Fruit fly (Drosophila melanogaster) whole organism, embryonic: ENCODE data around the gene CG1463.

Experiments used
- ATbp ChIP-seq: fragments of 200-800 bp; sonication (Bioruptor generic); optimal IDR thresholded peaks from 2 replicates; lab custom pipeline; 2017; ENCODE audit warnings: missing biosample characterization, mild to moderate bottlenecking, missing genetic modification characterization, missing genetic modification reagents
- CG14965 ChIP-seq: fragments of 200-800 bp; sonication (Bioruptor generic); optimal IDR thresholded peaks from 2 replicates; lab custom pipeline; 2016; ENCODE audit warnings: missing biosample characterization, missing genetic modification characterization, borderline replicate concordance
- CG15601 ChIP-seq: fragments of 200-800 bp; sonication (Bioruptor generic); optimal IDR thresholded peaks from 3 replicates; lab custom pipeline; 2019; ENCODE audit warnings: missing biosample characterization, mild to moderate bottlenecking, missing genetic modification characterization, moderate library complexity
- CG17385 ChIP-seq: fragments of 200-800 bp; sonication (Bioruptor generic); optimal IDR thresholded peaks from 3 replicates; lab custom pipeline; 2018; ENCODE audit warnings: missing biosample characterization, mild to moderate bottlenecking, missing genetic modification characterization
- CG17912 ChIP-seq: fragments of 200-800 bp; sonication (Bioruptor generic); optimal IDR thresholded peaks from 2 replicates; lab custom pipeline; 2018; ENCODE audit warnings: missing biosample characterization, mild to moderate bottlenecking, missing genetic modification characterization
- CG3065 ChIP-seq: fragments of 200-800 bp; sonication (Bioruptor generic); optimal IDR thresholded peaks from 2 replicates; lab custom pipeline; 2016; ENCODE audit warnings: missing biosample characterization, missing genetic modification characterization
- CG3163 ChIP-seq: fragments of 200-800 bp; sonication (Bioruptor generic); optimal IDR thresholded peaks from 3 replicates; lab custom pipeline; 2016; ENCODE audit warnings: missing biosample characterization, missing genetic modification characterization
- CG3281 ChIP-seq: fragments of 200-800 bp; sonication (Bioruptor generic); optimal IDR thresholded peaks from 3 replicates; lab custom pipeline; 2017; ENCODE audit warnings: missing biosample characterization, mild to moderate bottlenecking, missing genetic modification characterization
- CG33557 ChIP-seq: fragments of 200-800 bp; sonication (Bioruptor generic); optimal IDR thresholded peaks from 2 replicates; lab custom pipeline; 2019; ENCODE audit warnings: missing biosample characterization, mild to moderate bottlenecking, missing genetic modification characterization, moderate library complexity
- CG4360 ChIP-seq: fragments of 200-800 bp; sonication (Bioruptor generic); IDR thresholded peaks from 2 replicates; pipeline ENCODE4 v1.3.6; 2022; ENCODE audit warnings: missing biosample characterization, missing genetic modification characterization
- CG4707 ChIP-seq: fragments of 200-800 bp; sonication (Bioruptor generic); optimal IDR thresholded peaks from 2 replicates; lab custom pipeline; 2018; ENCODE audit warnings: missing biosample characterization, mild to moderate bottlenecking, missing genetic modification characterization, moderate library complexity
- CG8765 ChIP-seq: fragments of 200-800 bp; sonication (Bioruptor generic); IDR thresholded peaks from 2 replicates; pipeline ENCODE4 v1.3.6; 2022; ENCODE audit warnings: missing biosample characterization, missing genetic modification characterization
- CkIIα-i1 ChIP-seq: fragments of 200-800 bp; sonication (Bioruptor generic); IDR thresholded peaks from 2 replicates; pipeline ENCODE4 v1.3.6; 2022; ENCODE audit warnings: missing biosample characterization, missing genetic modification characterization
- E2f1 ChIP-seq: fragments of 200-800 bp; sonication (Bioruptor generic); IDR thresholded peaks from 2 replicates; pipeline ENCODE4 v1.3.6; 2022; ENCODE audit warnings: missing biosample characterization, missing genetic modification characterization
- Fer3 ChIP-seq: fragments of 200-800 bp; sonication (Bioruptor generic); optimal IDR thresholded peaks from 2 replicates; lab custom pipeline; 2018; ENCODE audit warnings: missing biosample characterization, mild to moderate bottlenecking, missing genetic modification characterization, moderate library complexity
- HHEX ChIP-seq: fragments of 200-800 bp; sonication (Bioruptor generic); optimal IDR thresholded peaks from 3 replicates; lab custom pipeline; 2017; ENCODE audit warnings: missing biosample characterization, mild to moderate bottlenecking, missing genetic modification characterization, missing genetic modification reagents
- HLH54F ChIP-seq: fragments of 200-800 bp; sonication (Bioruptor generic); optimal IDR thresholded peaks from 3 replicates; lab custom pipeline; 2016; ENCODE audit warnings: missing biosample characterization, missing genetic modification characterization
- HmgD ChIP-seq: fragments of 200-800 bp; sonication (Bioruptor generic); optimal IDR thresholded peaks from 3 replicates; lab custom pipeline; 2016; ENCODE audit warnings: missing biosample characterization, missing genetic modification characterization
- Kr ChIP-seq: fragments of 200-800 bp; sonication (Bioruptor generic); optimal IDR thresholded peaks from 2 replicates; lab custom pipeline; 2017; ENCODE audit warnings: missing biosample characterization, mild to moderate bottlenecking, missing genetic modification characterization
- MBD-R2 ChIP-seq: fragments of 200-800 bp; sonication (Bioruptor generic); IDR thresholded peaks from 2 replicates; pipeline ENCODE4 v1.3.6; 2022; ENCODE audit warnings: missing biosample characterization, missing genetic modification characterization
- Max ChIP-seq: fragments of 200-800 bp; sonication (Bioruptor generic); optimal IDR thresholded peaks from 2 replicates; lab custom pipeline; 2016; ENCODE audit warnings: missing biosample characterization, mild to moderate bottlenecking, missing genetic modification characterization
- Nf-YC ChIP-seq: fragments of 200-800 bp; optimal IDR thresholded peaks from 3 replicates; lab custom pipeline; 2019; ENCODE audit warnings: missing biosample characterization, mild to moderate bottlenecking, missing genetic modification characterization, moderate library complexity
- Oaz ChIP-seq: fragments of 200-800 bp; sonication (Bioruptor generic); IDR thresholded peaks from 2 replicates; pipeline ENCODE4 v1.3.6; 2022; ENCODE audit warnings: missing biosample characterization, missing genetic modification characterization
- abd-A ChIP-seq: fragments of 200-800 bp; sonication (Bioruptor generic); optimal IDR thresholded peaks from 3 replicates; lab custom pipeline; 2019; ENCODE audit warnings: missing biosample characterization, mild to moderate bottlenecking, missing genetic modification characterization, moderate library complexity
- amos ChIP-seq: fragments of 200-800 bp; sonication (Bioruptor generic); IDR thresholded peaks from 2 replicates; pipeline ENCODE4 v1.3.6; 2022; ENCODE audit warnings: missing biosample characterization, missing genetic modification characterization; ENCODE audit not compliant: partially characterized antibody
- ara ChIP-seq: fragments of 200-800 bp; sonication (Bioruptor generic); IDR thresholded peaks from 2 replicates; pipeline ENCODE4 v1.3.6; 2022; ENCODE audit warnings: missing biosample characterization, missing genetic modification characterization
- ato ChIP-seq: fragments of 200-800 bp; sonication (Bioruptor generic); IDR thresholded peaks from 2 replicates; pipeline ENCODE4 v1.3.6; 2022; ENCODE audit warnings: missing biosample characterization, missing genetic modification characterization; ENCODE audit not compliant: partially characterized antibody
- corto ChIP-seq: fragments of 200-800 bp; sonication (Bioruptor generic); optimal IDR thresholded peaks from 2 replicates; lab custom pipeline; 2016; ENCODE audit warnings: missing biosample characterization, mild to moderate bottlenecking, missing genetic modification characterization, moderate library complexity
- disco-r ChIP-seq: fragments of 200-800 bp; sonication (Bioruptor generic); optimal IDR thresholded peaks from 2 replicates; lab custom pipeline; 2016; ENCODE audit warnings: missing biosample characterization, missing genetic modification characterization
- dm ChIP-seq: fragments of 200-800 bp; sonication (Bioruptor generic); optimal IDR thresholded peaks from 3 replicates; lab custom pipeline; 2016; ENCODE audit warnings: missing biosample characterization, missing genetic modification characterization
- eve ChIP-seq, 2 experiments: fragments of >200 bp; optimal IDR thresholded peaks; 2 replicates each; lab custom pipeline; 2017; ENCODE audit warnings: missing biosample characterization in 2 of 2, missing genetic modification characterization in 2 of 2
- hb ChIP-seq: fragments of 200-800 bp; sonication (Bioruptor generic); IDR thresholded peaks from 3 replicates; pipeline ENCODE4 v1.3.6; 2022; ENCODE audit warnings: missing biosample characterization, missing genetic modification characterization; ENCODE audit not compliant: partially characterized antibody
- her ChIP-seq: fragments of 200-800 bp; sonication (Bioruptor generic); optimal IDR thresholded peaks from 2 replicates; lab custom pipeline; 2016; ENCODE audit warnings: missing biosample characterization, missing genetic modification characterization
- insv ChIP-seq, 2 experiments: fragments of 200-800 bp; sonication (Bioruptor generic); optimal IDR thresholded peaks; 3 replicates each; lab custom pipeline; 2016 to 2018; ENCODE audit warnings: missing biosample characterization in 2 of 2, missing genetic modification characterization in 2 of 2
- kay ChIP-seq: fragments of 200-800 bp; sonication (Bioruptor generic); optimal IDR thresholded peaks from 2 replicates; lab custom pipeline; 2016; ENCODE audit warnings: missing biosample characterization, missing genetic modification characterization
- lbe ChIP-seq: fragments of 200-800 bp; sonication (Bioruptor generic); optimal IDR thresholded peaks from 2 replicates; lab custom pipeline; 2016; ENCODE audit warnings: missing biosample characterization, mild to moderate bottlenecking, missing genetic modification characterization
- lola ChIP-seq, 3 experiments: fragments of >200 bp in 2 of 3; fragments of 200-800 bp in 1 of 3; sonication (Bioruptor generic) in 1 of 3; optimal IDR thresholded peaks; 2 replicates each; lab custom pipeline; 2017 to 2019; ENCODE audit warnings: missing biosample characterization in 3 of 3, missing genetic modification characterization in 3 of 3, mild to moderate bottlenecking in 1 of 3, moderate library complexity in 1 of 3
- lov ChIP-seq, 2 experiments: fragments of 200-800 bp in 1 of 2; fragments of >200 bp in 1 of 2; sonication (Bioruptor generic) in 1 of 2; IDR thresholded peaks in 1 of 2; optimal IDR thresholded peaks in 1 of 2; 2 replicates in 1 of 2; 3 replicates in 1 of 2; pipeline versions ENCODE4 v1.3.6 to Lab custom; 2017 to 2022; ENCODE audit warnings: missing biosample characterization in 1 of 2, missing genetic modification characterization in 1 of 2
- nerfin-1 ChIP-seq: fragments of 200-800 bp; sonication (Bioruptor generic); optimal IDR thresholded peaks from 3 replicates; lab custom pipeline; 2019; ENCODE audit warnings: missing biosample characterization, mild to moderate bottlenecking, missing genetic modification characterization, moderate library complexity
- nom ChIP-seq: fragments of 200-800 bp; sonication (Bioruptor generic); optimal IDR thresholded peaks from 2 replicates; lab custom pipeline; 2017; ENCODE audit warnings: missing biosample characterization, missing genetic modification characterization, mild to moderate bottlenecking, moderate library complexity, missing genetic modification reagents
- prd ChIP-seq, 3 experiments: fragments of >200 bp in 2 of 3; fragments of 200-800 bp in 1 of 3; sonication (Bioruptor generic) in 1 of 3; optimal IDR thresholded peaks in 2 of 3; IDR thresholded peaks in 1 of 3; 2 replicates in 2 of 3; 3 replicates in 1 of 3; pipeline versions ENCODE4 v1.3.6 to Lab custom; 2017 to 2022; ENCODE audit warnings: missing biosample characterization in 1 of 3, missing genetic modification characterization in 1 of 3
- pzg ChIP-seq: fragments of 200-800 bp; sonication (Bioruptor generic); optimal IDR thresholded peaks from 3 replicates; lab custom pipeline; 2018; ENCODE audit warnings: missing biosample characterization, mild to moderate bottlenecking, missing genetic modification characterization, moderate library complexity
- schlank ChIP-seq: fragments of 200-800 bp; sonication (Bioruptor generic); optimal IDR thresholded peaks from 2 replicates; lab custom pipeline; 2018; ENCODE audit warnings: missing biosample characterization, mild to moderate bottlenecking, missing genetic modification characterization
- sisA ChIP-seq: fragments of 200-800 bp; sonication (Bioruptor generic); IDR thresholded peaks from 2 replicates; pipeline ENCODE4 v1.3.6; 2022; ENCODE audit warnings: missing biosample characterization, missing genetic modification characterization
- vvl ChIP-seq: fragments of 200-800 bp; sonication (Bioruptor generic); IDR thresholded peaks from 2 replicates; pipeline ENCODE4 v1.3.6; 2022; ENCODE audit warnings: missing biosample characterization, missing genetic modification characterization

Gene CG1463

DNA sequence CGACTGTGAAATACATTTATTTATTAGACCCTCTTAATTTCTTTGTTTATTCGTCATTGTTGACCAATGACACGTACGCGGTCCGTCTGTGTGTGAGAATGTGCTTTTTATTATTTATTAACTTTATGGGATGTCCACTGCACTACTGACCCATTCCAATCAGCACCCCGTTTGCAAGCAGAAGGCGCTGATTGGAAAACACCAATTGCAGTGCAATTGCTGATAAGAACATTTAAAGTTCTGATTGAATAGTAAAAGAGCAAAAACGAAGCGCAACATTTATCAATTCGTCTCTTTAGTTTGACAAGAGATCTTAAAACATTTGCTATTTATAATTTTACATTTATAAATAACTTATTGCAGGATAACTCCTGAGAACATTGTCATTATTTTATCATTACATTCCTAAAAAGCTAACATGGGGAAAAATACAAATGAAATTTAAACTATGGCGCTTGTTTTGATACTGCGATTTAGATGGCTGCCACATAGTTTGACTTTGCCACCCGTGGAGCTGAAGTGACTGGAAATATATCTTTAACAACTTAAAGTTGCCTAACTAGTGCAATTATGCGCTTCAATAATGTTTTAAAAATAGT lies 47.0 kb upstream of the CG1463 start:
- TF ChIP-seq nom = peak; percentile 32
- TF ChIP-seq insv (GFP tag; optimal IDR thresholded peaks at IDR 0.05; lab: Kevin White, UChicago) = peak; percentile 87 to 98
- TF ChIP-seq eve (GFP tag; optimal IDR thresholded peaks at IDR 0.05; lab: Kevin White, UChicago) = peak in 1 of 2 experiments; percentile 42
- no peak for TF ChIP-seq lbe (GFP tag; lab: Kevin White, UChicago)
- TF ChIP-seq Fer3 (tag; lab: Kevin White, UChicago) = peak; percentile 14
- peak; percentile 10 for TF ChIP-seq ATbp (GFP tag; lab: Kevin White, UChicago)
- no peak for TF ChIP-seq CG14965 (GFP tag; lab: Kevin White, UChicago)
- no peak for TF ChIP-seq Max
- 0 out of 2 replicates have a peak, but pooled peaks have one; percentile 8 for TF ChIP-seq sisA (GFP tag; lab: Robert Waterston, UW)

DNA sequence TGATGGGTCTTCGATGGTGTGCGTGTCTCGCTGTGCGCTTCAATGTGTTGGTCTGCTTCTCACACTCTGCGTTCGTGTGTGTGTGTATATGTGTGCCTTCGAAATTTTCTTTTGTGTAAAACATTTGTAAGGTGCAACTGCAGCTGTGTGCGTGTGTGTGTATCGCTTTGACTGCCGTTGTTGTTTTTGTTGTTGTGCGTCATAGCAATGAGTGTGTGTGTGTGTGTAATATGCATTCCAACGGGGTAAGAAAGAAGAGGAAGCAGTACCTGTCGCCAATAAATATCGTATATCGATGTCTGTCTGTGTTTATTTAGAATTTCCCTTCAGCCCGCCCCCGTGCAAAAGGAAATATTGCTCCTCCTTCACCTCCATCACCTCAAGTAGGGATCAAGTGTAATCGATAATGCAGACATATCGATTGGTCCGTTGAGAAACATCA lies 42.8 kb upstream of the CG1463 start:
- TF ChIP-seq lola (GFP tag; optimal IDR thresholded peaks at IDR 0.05; lab: Kevin White, UChicago) = peak in 1 of 3 experiments; percentile 62
- TF ChIP-seq CG14965 (GFP tag; lab: Kevin White, UChicago) = no peak
- TF ChIP-seq hb (GFP tag; lab: Robert Waterston, UW) = no peak
- no peak for TF ChIP-seq disco-r (GFP tag; lab: Kevin White, UChicago)
- no peak for TF ChIP-seq vvl (GFP tag; lab: Robert Waterston, UW)
- TF ChIP-seq CG3065 (GFP tag; lab: Kevin White, UChicago) = no peak
- peak; percentile 15 for TF ChIP-seq HHEX (GFP tag; lab: Kevin White, UChicago)
- TF ChIP-seq her (GFP tag; lab: Kevin White, UChicago) = peak; percentile 14
- TF ChIP-seq CG17912 (GFP tag; lab: Kevin White, UChicago) = peak; percentile 60
- peak; percentile 17 for TF ChIP-seq lbe (GFP tag; lab: Kevin White, UChicago)
- TF ChIP-seq HmgD (GFP tag; lab: Kevin White, UChicago) = peak; percentile 61
- peak; percentile 37; the same call in 1 of the 2 replicates for TF ChIP-seq amos (GFP tag; lab: Robert Waterston, UW)
- TF ChIP-seq MBD-R2 (GFP tag; lab: Robert Waterston, UW) = peak; percentile 28; the same call in 1 of the 2 replicates
- no peak for TF ChIP-seq CG4707 (GFP tag; lab: Kevin White, UChicago)
- peak; percentile 16 for TF ChIP-seq Nf-YC (tag; lab: Kevin White, UChicago)
- TF ChIP-seq prd (optimal IDR thresholded peaks at IDR 0.05; lab: Kevin White, UChicago) = no peak
- TF ChIP-seq prd (GFP tag; IDR thresholded peaks at IDR 0.05; lab: Robert Waterston, UW) = no peak
- no peak for TF ChIP-seq HLH54F
- peak; percentile 57 for TF ChIP-seq abd-A (tag; lab: Kevin White, UChicago)
- no peak for TF ChIP-seq CkIIα-i1 (GFP tag; lab: Robert Waterston, UW)
- no peak for TF ChIP-seq schlank (tag; lab: Kevin White, UChicago)
- TF ChIP-seq CG8765 (GFP tag; lab: Robert Waterston, UW) = no peak
- TF ChIP-seq ato (GFP tag; lab: Robert Waterston, UW) = peak; percentile 33; the same call in 1 of the 2 replicates
- TF ChIP-seq kay (GFP tag; lab: Kevin White, UChicago) = peak; percentile 50
- TF ChIP-seq Oaz (GFP tag; lab: Robert Waterston, UW) = no peak
- TF ChIP-seq ara (GFP tag; lab: Robert Waterston, UW) = no peak
- TF ChIP-seq nerfin-1 (tag; lab: Kevin White, UChicago) = peak; percentile 74
- peak; percentile 3 for TF ChIP-seq CG15601 (tag; lab: Kevin White, UChicago)
- TF ChIP-seq CG3163 (GFP tag; lab: Kevin White, UChicago) = no peak
- TF ChIP-seq nom = peak; percentile 25
- peak; percentile 78 for TF ChIP-seq Kr
- peak; percentile 22 for TF ChIP-seq pzg
- no peak for TF ChIP-seq corto
- TF ChIP-seq lov (optimal IDR thresholded peaks at IDR 0.05; lab: Kevin White, UChicago) = no peak
- TF ChIP-seq lov (GFP tag; IDR thresholded peaks at IDR 0.05; lab: Robert Waterston, UW) = 0 out of 3 replicates have a peak, but pooled peaks have one; percentile 34
- no peak for TF ChIP-seq E2f1 (GFP tag; lab: Robert Waterston, UW)
- peak; percentile 92 for TF ChIP-seq CG4360 (GFP tag; lab: Robert Waterston, UW)
- peak; percentile 47 for TF ChIP-seq CG33557 (GFP tag; lab: Kevin White, UChicago)
- TF ChIP-seq CG17385 (GFP tag; lab: Kevin White, UChicago) = peak; percentile 91
- TF ChIP-seq CG3281 (GFP tag; lab: Kevin White, UChicago) = no peak
- no peak for TF ChIP-seq dm
